Worm (Caenorhabditis elegans) whole organism, late embryonic: Measurements from ENCODE around the gene pnk-4.

Experiments
- F13H6.1 ChIP-seq: sonication (generic microtip); optimal IDR thresholded peaks from 2 replicates; lab custom pipeline; 2016; ENCODE audit warnings: missing genetic modification characterization, missing compliant biosample characterization
- K02D7.2 ChIP-seq: sonication (generic microtip); optimal IDR thresholded peaks from 2 replicates; lab custom pipeline; 2017; ENCODE audit warnings: mild to moderate bottlenecking, missing genetic modification characterization, missing compliant biosample characterization
- Y22D7AL.16 ChIP-seq: sonication (generic microtip); optimal IDR thresholded peaks from 2 replicates; lab custom pipeline; 2016; ENCODE audit warnings: missing genetic modification characterization, missing compliant biosample characterization
- ama-1 ChIP-seq: fragments of 150-350 bp; optimal IDR thresholded peaks from 2 replicates; lab custom pipeline; 2014
- ceh-34 ChIP-seq: sonication (generic microtip); optimal IDR thresholded peaks from 2 replicates; lab custom pipeline; 2016; ENCODE audit warnings: mild to moderate bottlenecking, missing genetic modification characterization, missing compliant biosample characterization
- che-1 ChIP-seq: sonication (generic microtip); optimal IDR thresholded peaks from 2 replicates; lab custom pipeline; 2016; ENCODE audit warnings: mild to moderate bottlenecking, missing genetic modification characterization, missing compliant biosample characterization
- elt-2 ChIP-seq: sonication (generic microtip); optimal IDR thresholded peaks from 2 replicates; lab custom pipeline; 2016; ENCODE audit warnings: missing genetic modification reagents, missing genetic modification characterization, missing compliant biosample characterization
- elt-4 ChIP-seq: sonication (generic microtip); optimal IDR thresholded peaks from 2 replicates; lab custom pipeline; 2016; ENCODE audit warnings: missing genetic modification characterization, missing compliant biosample characterization
- gmeb-2 ChIP-seq: sonication (generic microtip); optimal IDR thresholded peaks from 2 replicates; lab custom pipeline; 2016; ENCODE audit warnings: missing genetic modification characterization, inconsistent platforms, missing compliant biosample characterization
- odd-2 ChIP-seq: sonication (generic microtip); optimal IDR thresholded peaks from 2 replicates; lab custom pipeline; 2017; ENCODE audit warnings: antibody characterized with exemption, mild to moderate bottlenecking, missing genetic modification characterization, missing compliant biosample characterization
- pag-3 ChIP-seq: sonication (generic microtip); optimal IDR thresholded peaks from 2 replicates; lab custom pipeline; 2016; ENCODE audit warnings: missing compliant biosample characterization, missing genetic modification characterization, borderline replicate concordance
- pha-4 ChIP-seq: fragments of 150-350 bp; optimal IDR thresholded peaks from 2 replicates; lab custom pipeline; 2018; ENCODE audit warnings: missing biosample characterization, missing genetic modification reagents, missing genetic modification characterization
- tbx-2 ChIP-seq: sonication (generic microtip); optimal IDR thresholded peaks from 2 replicates; lab custom pipeline; 2016; ENCODE audit warnings: missing genetic modification characterization, missing compliant biosample characterization
- ztf-16 ChIP-seq: sonication (generic microtip); optimal IDR thresholded peaks from 2 replicates; lab custom pipeline; 2017; ENCODE audit warnings: missing genetic modification characterization, missing compliant biosample characterization

ce11 chrX:5122369-5122768, 34.7 kb downstream of the pnk-4 start:
- TF ChIP-seq gmeb-2 = no peak
- no peak for TF ChIP-seq tbx-2 (tag; lab: Kevin White, UChicago)
- TF ChIP-seq ztf-16 (tag; lab: Kevin White, UChicago) = no peak
- no peak for TF ChIP-seq elt-4 (tag; lab: Kevin White, UChicago)
- no peak for TF ChIP-seq K02D7.2 (tag; lab: Kevin White, UChicago)
- TF ChIP-seq ama-1 = no peak
- TF ChIP-seq pag-3 = no peak
- no peak for TF ChIP-seq F13H6.1
- TF ChIP-seq odd-2 (tag; lab: Kevin White, UChicago) = no peak
- no peak for TF ChIP-seq pha-4 (tag; lab: Kevin White, UChicago)
- TF ChIP-seq che-1 = no peak
- TF ChIP-seq Y22D7AL.16 (tag; lab: Kevin White, UChicago) = no peak
- no peak for TF ChIP-seq elt-2
- TF ChIP-seq ceh-34 = no peak
